Worm (Caenorhabditis elegans): ENCODE results near the gene nhr-78.

The nhr-78 gene

ce11 chrIV:4243830-4244406, 33.8 kb downstream of the nhr-78 start:
- TF ChIP-seq lsy-2 (tag; optimal IDR thresholded peaks at IDR 0.05): no peak
- peak; percentile 98 for TF ChIP-seq set-16 (GFP tag; IDR thresholded peaks at IDR 0.05)

- TF ChIP-seq attf-4 (tag; optimal IDR thresholded peaks at IDR 0.05): no peak
- TF ChIP-seq daf-19 (GFP tag; conservative IDR thresholded peaks at IDR 0.05): no peak
- TF ChIP-seq T20F7.1 (GFP tag; optimal IDR thresholded peaks at IDR 0.05): no peak
- no peak for TF ChIP-seq tra-1 (GFP tag; IDR thresholded peaks at IDR 0.05)
- no peak for TF ChIP-seq pqm-1 (tag; optimal IDR thresholded peaks at IDR 0.05)
- TF ChIP-seq vab-7 (GFP tag; IDR thresholded peaks at IDR 0.05): no peak
- 0 out of 2 replicates have a peak, but pooled peaks have one; percentile 32 for TF ChIP-seq lin-29 (GFP tag; IDR thresholded peaks at IDR 0.05)
- TF ChIP-seq nhr-76 (tag; optimal IDR thresholded peaks at IDR 0.05): no peak
- no peak for TF ChIP-seq jun-1 (tag; optimal IDR thresholded peaks at IDR 0.05)
- no peak for TF ChIP-seq F26F4.8 (GFP tag; conservative IDR thresholded peaks at IDR 0.05)
- no peak for TF ChIP-seq snpc-4 (tag; optimal IDR thresholded peaks at IDR 0.05)
- TF ChIP-seq mep-1 (tag; optimal IDR thresholded peaks at IDR 0.05): no peak
- no peak for TF ChIP-seq madf-5 (GFP tag; IDR thresholded peaks at IDR 0.05)
- no peak for TF ChIP-seq skn-1 (tag; optimal IDR thresholded peaks at IDR 0.05)
- no peak for TF ChIP-seq nhr-77 (tag; optimal IDR thresholded peaks at IDR 0.05)
- no peak for TF ChIP-seq ceh-62 (tag; optimal IDR thresholded peaks at IDR 0.05)
- no peak for TF ChIP-seq F44E2.7 (GFP tag; IDR thresholded peaks at IDR 0.05)
- no peak for TF ChIP-seq Y75B8A.6 (GFP tag; IDR thresholded peaks at IDR 0.05)
- TF ChIP-seq hlh-11 (tag; optimal IDR thresholded peaks at IDR 0.05): peak; percentile 12
- no peak for TF ChIP-seq lin-13 (GFP tag; optimal IDR thresholded peaks at IDR 0.05)
- no peak for TF ChIP-seq zip-2 (tag; optimal IDR thresholded peaks at IDR 0.05)
- TF ChIP-seq ama-1 (optimal IDR thresholded peaks at IDR 0.05): peak; percentile 55
- TF ChIP-seq rbr-2 (tag; optimal IDR thresholded peaks at IDR 0.05): no peak
- TF ChIP-seq dpl-1 (GFP tag; optimal IDR thresholded peaks at IDR 0.05): peak; percentile 11
- TF ChIP-seq zag-1 (tag; optimal IDR thresholded peaks at IDR 0.05): no peak
- TF ChIP-seq nhr-42 (GFP tag; IDR thresholded peaks at IDR 0.05): no peak
- TF ChIP-seq T26A8.4 (GFP tag; IDR thresholded peaks at IDR 0.05): peak; percentile 69; the same call in 1 of the 2 replicates
- TF ChIP-seq spr-1 (tag; optimal IDR thresholded peaks at IDR 0.05): no peak
- TF ChIP-seq set-16 (GFP tag; IDR thresholded peaks at IDR 0.05): no peak
- TF ChIP-seq duxl-1 (tag; optimal IDR thresholded peaks at IDR 0.05; ENCODE audit: poor library complexity): peak; percentile 3
- TF ChIP-seq nhr-10 (tag; optimal IDR thresholded peaks at IDR 0.05): peak; percentile 53
- peak; percentile 42 for TF ChIP-seq mxl-3 (GFP tag; optimal IDR thresholded peaks at IDR 0.05)
- TF ChIP-seq nhr-11 (tag; optimal IDR thresholded peaks at IDR 0.05): no peak
- no peak for TF ChIP-seq nhr-102 (tag; optimal IDR thresholded peaks at IDR 0.05)
- TF ChIP-seq daf-16 (GFP tag; optimal IDR thresholded peaks at IDR 0.05): no peak
- TF ChIP-seq daf-16 (tag; optimal IDR thresholded peaks at IDR 0.05): no peak
- no peak for TF ChIP-seq ceh-32 (tag; optimal IDR thresholded peaks at IDR 0.05; ENCODE audit: poor library complexity)
- no peak for TF ChIP-seq snpc-1.2 (GFP tag; IDR thresholded peaks at IDR 0.05)
- no peak for TF ChIP-seq nhr-41 (GFP tag; IDR thresholded peaks at IDR 0.05)
- TF ChIP-seq unc-62 (GFP tag; optimal IDR thresholded peaks at IDR 0.05 in 1 of 2): peak in 1 of 2 experiments; percentile 40
- TF ChIP-seq unc-62 (tag; optimal IDR thresholded peaks at IDR 0.05): no peak
- TF ChIP-seq zfp-2 (tag; optimal IDR thresholded peaks at IDR 0.05): no peak
- TF ChIP-seq ceh-44 (GFP tag; IDR thresholded peaks at IDR 0.05): no peak
- TF ChIP-seq lin-1 (GFP tag; IDR thresholded peaks at IDR 0.05): no peak
- no peak for TF ChIP-seq ZK337.2 (GFP tag; IDR thresholded peaks at IDR 0.05)
- no peak for TF ChIP-seq dmd-6 (GFP tag; IDR thresholded peaks at IDR 0.05)
- TF ChIP-seq egl-43 (GFP tag; IDR thresholded peaks at IDR 0.05): no peak
- no peak for TF ChIP-seq hmg-1.1 (GFP tag; IDR thresholded peaks at IDR 0.05)
- no peak for TF ChIP-seq lim-7 (GFP tag; IDR thresholded peaks at IDR 0.05)
- TF ChIP-seq nhr-28 (tag; optimal IDR thresholded peaks at IDR 0.05): peak; percentile 24
Measured at ce11 chrIV:4236671-4237070, 41.0 kb downstream of the nhr-78 start.
